Fruit fly (Drosophila melanogaster): Measurements from ENCODE around the gene VAChT.

Gene VAChT

DNA sequence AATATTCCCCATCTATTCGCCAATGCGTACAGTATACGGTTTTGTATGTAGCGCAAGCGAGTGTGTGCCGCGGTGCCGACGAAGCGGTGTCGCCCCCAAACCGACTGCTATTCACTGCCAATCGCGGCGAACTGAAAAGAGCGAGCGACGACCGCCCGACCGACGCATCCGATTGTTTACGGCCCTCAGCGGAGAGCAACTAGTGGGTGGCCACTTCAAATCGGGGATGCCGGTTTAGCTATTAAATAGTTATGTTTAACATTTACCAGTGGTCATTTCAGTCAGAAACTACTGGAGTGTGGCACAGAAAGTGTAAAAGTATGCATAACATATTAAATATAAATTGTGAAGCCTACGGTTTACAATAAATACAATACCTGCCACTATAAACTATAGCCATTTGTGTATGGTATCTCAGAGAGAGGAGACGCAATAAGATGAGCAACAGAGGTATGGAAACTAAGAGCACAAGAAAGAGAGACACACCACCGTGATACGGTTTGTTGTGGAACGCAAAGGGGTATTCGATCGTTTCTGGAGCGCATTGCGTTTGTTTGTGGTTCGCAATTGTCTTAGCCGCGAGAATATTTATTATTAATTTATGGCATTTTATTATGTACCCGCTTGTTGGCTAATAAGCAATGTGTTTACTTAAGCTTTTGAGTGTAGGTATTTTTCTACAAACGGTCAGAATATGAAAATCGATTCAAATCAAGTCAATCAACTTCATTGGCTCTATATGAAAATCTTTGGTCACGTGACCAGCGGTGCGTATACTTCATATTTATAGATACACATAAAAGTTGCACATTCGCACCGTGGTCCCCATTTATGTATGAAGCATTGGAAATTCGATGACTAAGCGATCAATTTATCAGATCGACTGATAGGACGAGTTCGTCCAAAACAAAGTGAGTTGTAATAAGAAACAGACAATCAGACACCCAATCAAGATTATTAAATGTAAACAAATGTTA, 35.0 kb downstream of the VAChT start:
- no peak for TF ChIP-seq crol (GFP tag; IDR thresholded peaks at IDR 0.05)
- no peak for TF ChIP-seq Rx (GFP tag; IDR thresholded peaks at IDR 0.05)
- TF ChIP-seq lola (GFP tag; optimal IDR thresholded peaks at IDR 0.05) = no peak
- no peak for TF ChIP-seq Atf6 (GFP tag; IDR thresholded peaks at IDR 0.05)
- no peak for TF ChIP-seq CG11398 (GFP tag; optimal IDR thresholded peaks at IDR 0.05)
- peak; percentile 31 for TF ChIP-seq CG12769 (tag; optimal IDR thresholded peaks at IDR 0.05)
- peak; percentile 58 for TF ChIP-seq HLHmδ (GFP tag; optimal IDR thresholded peaks at IDR 0.05)
- no peak for TF ChIP-seq Max (GFP tag; optimal IDR thresholded peaks at IDR 0.05)
- no peak for TF ChIP-seq Atf3 (GFP tag; optimal IDR thresholded peaks at IDR 0.05)
- TF ChIP-seq da (GFP tag; optimal IDR thresholded peaks at IDR 0.05) = no peak
- no peak for TF ChIP-seq pfk (GFP tag; optimal IDR thresholded peaks at IDR 0.05)
- TF ChIP-seq CG10543 (GFP tag; optimal IDR thresholded peaks at IDR 0.05) = peak; percentile 70
- TF ChIP-seq Ptx1 (GFP tag; IDR thresholded peaks at IDR 0.05) = no peak
- no peak for TF ChIP-seq CG30020 (tag; optimal IDR thresholded peaks at IDR 0.05)
- TF ChIP-seq caup (GFP tag; optimal IDR thresholded peaks at IDR 0.05; ENCODE audit: severe bottlenecking) = peak; percentile 38
- TF ChIP-seq nerfin-2 (GFP tag; IDR thresholded peaks at IDR 0.05; ENCODE audit: partially characterized antibody) = no peak
- no peak for TF ChIP-seq CG16815 (GFP tag; optimal IDR thresholded peaks at IDR 0.05)
- no peak for TF ChIP-seq CG7786 (GFP tag; optimal IDR thresholded peaks at IDR 0.05)
- TF ChIP-seq ash1 (GFP tag; optimal IDR thresholded peaks at IDR 0.05) = no peak
- TF ChIP-seq ssp (GFP tag; IDR thresholded peaks at IDR 0.05) = no peak
- peak; percentile 93 for TF ChIP-seq Jarid2 (GFP tag; optimal IDR thresholded peaks at IDR 0.05)
- TF ChIP-seq sna (GFP tag; IDR thresholded peaks at IDR 0.05; ENCODE audit: partially characterized antibody) = no peak
- TF ChIP-seq wor (GFP tag; IDR thresholded peaks at IDR 0.05) = no peak
- no peak for TF ChIP-seq Poxn (GFP tag; IDR thresholded peaks at IDR 0.05)
- TF ChIP-seq Bgb (GFP tag; IDR thresholded peaks at IDR 0.05; ENCODE audit: partially characterized antibody) = peak; percentile 62
- TF ChIP-seq tx (GFP tag; optimal IDR thresholded peaks at IDR 0.05) = no peak
- TF ChIP-seq zfh1 (GFP tag; IDR thresholded peaks at IDR 0.05) = 0 out of 3 replicates have a peak, but pooled peaks have one; percentile 44
- no peak for TF ChIP-seq CkIIα-i1 (GFP tag; IDR thresholded peaks at IDR 0.05)
- TF ChIP-seq Dek (tag; optimal IDR thresholded peaks at IDR 0.05) = no peak
- TF ChIP-seq CG17568 (GFP tag; optimal IDR thresholded peaks at IDR 0.05) = no peak
- TF ChIP-seq Vsx1 (GFP tag; optimal IDR thresholded peaks at IDR 0.05) = no peak
- TF ChIP-seq CG18599 (GFP tag; optimal IDR thresholded peaks at IDR 0.05) = peak; percentile 9
- TF ChIP-seq z (GFP tag; IDR thresholded peaks at IDR 0.05) = peak; percentile 23; the same call in 1 of the 3 replicates
- TF ChIP-seq slp2 (GFP tag; optimal IDR thresholded peaks at IDR 0.05) = no peak
- TF ChIP-seq Bteb2 (GFP tag; optimal IDR thresholded peaks at IDR 0.05) = no peak
- TF ChIP-seq CG15601 (tag; optimal IDR thresholded peaks at IDR 0.05) = no peak
- TF ChIP-seq CG12071 (GFP tag; optimal IDR thresholded peaks at IDR 0.05) = peak; percentile 49
- TF ChIP-seq CG13624 (GFP tag; optimal IDR thresholded peaks at IDR 0.05) = no peak
- TF ChIP-seq CG6791 (GFP tag; IDR thresholded peaks at IDR 0.05; ENCODE audit: partially characterized antibody) = 0 out of 3 replicates have a peak, but pooled peaks have one; percentile 24
- no peak for TF ChIP-seq crc (GFP tag; optimal IDR thresholded peaks at IDR 0.05)
- TF ChIP-seq ham (GFP tag; IDR thresholded peaks at IDR 0.05) = no peak
- no peak for TF ChIP-seq Awh (GFP tag; IDR thresholded peaks at IDR 0.05)
- TF ChIP-seq CG7357 (GFP tag; IDR thresholded peaks at IDR 0.05) = no peak
- TF ChIP-seq CG6854 (GFP tag; optimal IDR thresholded peaks at IDR 0.05) = peak; percentile 25
- no peak for TF ChIP-seq CG4854 (GFP tag; optimal IDR thresholded peaks at IDR 0.05)
- no peak for TF ChIP-seq Spps (tag; optimal IDR thresholded peaks at IDR 0.05)
- TF ChIP-seq sob (GFP tag; IDR thresholded peaks at IDR 0.05) = no peak

All from whole organism, embryonic.